Worm (Caenorhabditis elegans) whole organism, midembryonic: Measurements from ENCODE around the gene nhr-52.

Source experiments
- T22C8.4 ChIP-seq: fragments of 200-800 bp; sonication (Bioruptor generic); IDR thresholded peaks from 2 replicates; pipeline ENCODE4 v1.3.6; 2022; ENCODE audit warnings: missing genetic modification characterization, missing compliant biosample characterization
- med-1 ChIP-seq: sonication (generic microtip); optimal IDR thresholded peaks from 2 replicates; lab custom pipeline; 2017; ENCODE audit warnings: missing genetic modification characterization, mild to moderate bottlenecking, missing compliant biosample characterization, antibody characterized with exemption, missing genetic modification reagents; ENCODE audit not compliant: insufficient read depth
- ztf-29 ChIP-seq: fragments of 200-800 bp; sonication (Bioruptor generic); IDR thresholded peaks from 2 replicates; pipeline ENCODE4 v1.3.6; 2022; ENCODE audit warnings: missing genetic modification reagents, missing genetic modification characterization, missing compliant biosample characterization

DNA sequence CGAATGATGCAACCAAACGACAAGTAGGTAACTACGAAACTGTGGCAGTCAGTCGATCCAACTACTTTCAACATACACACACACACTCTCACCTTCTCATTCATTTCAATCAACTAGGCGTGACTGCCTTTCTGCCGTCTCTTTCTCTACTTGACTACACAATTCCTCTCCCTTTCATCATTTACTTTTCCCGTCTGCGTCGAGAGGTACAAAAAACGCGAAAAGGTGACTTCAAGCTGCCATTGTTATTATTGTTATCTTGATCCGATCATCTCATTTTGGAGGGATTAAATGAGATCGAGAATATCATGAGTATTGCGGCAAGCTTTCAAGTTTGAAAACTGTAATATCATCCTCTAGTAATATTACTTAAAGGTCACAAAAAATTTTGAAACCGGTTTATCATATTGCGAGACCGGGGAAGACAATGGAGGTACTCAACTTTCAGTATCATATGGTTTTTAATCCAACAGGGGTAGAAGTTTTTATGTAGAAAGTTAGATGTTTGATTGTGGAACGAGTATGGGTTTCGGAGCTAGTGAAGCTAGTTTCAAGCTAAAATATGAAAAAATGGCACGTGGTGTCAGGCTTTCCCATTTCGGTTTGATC is 13.2 kb upstream of the nhr-52 start:
- TF ChIP-seq T22C8.4, result no peak
- no peak for TF ChIP-seq ztf-29 (GFP tag; lab: Robert Waterston, UW)
- TF ChIP-seq med-1 (GFP tag; lab: Kevin White, UChicago), result no peak
